Worm (Caenorhabditis elegans): Measurements from ENCODE around the gene K01G5.8.

K01G5.8 gene

DNA sequence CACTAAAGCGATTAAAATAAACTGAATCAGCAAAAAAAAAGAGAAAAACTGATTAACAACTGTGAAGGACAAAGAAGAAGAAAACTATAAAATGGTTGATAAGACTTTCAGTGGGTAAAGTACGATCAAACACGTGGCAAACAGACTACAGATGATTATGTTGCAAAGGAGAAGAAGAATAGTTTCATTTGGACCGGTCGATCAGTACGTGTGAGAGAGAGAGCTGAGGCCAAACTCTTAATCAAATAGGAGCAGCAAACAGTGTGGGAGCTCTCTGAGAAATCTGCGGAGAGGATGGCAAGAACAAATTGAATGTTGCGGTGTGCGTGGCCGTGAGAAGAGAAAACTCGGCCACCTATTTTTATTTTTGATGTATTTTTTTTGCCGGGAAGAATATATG lies 21.5 kb downstream of the K01G5.8 start:
- peak; percentile 43 for TF ChIP-seq jun-1 (tag; optimal IDR thresholded peaks at IDR 0.05)
- no peak for TF ChIP-seq ZK546.5 (tag; optimal IDR thresholded peaks at IDR 0.05)
- no peak for TF ChIP-seq R02D3.7 (tag; optimal IDR thresholded peaks at IDR 0.05)
- TF ChIP-seq sea-2 (GFP tag; optimal IDR thresholded peaks at IDR 0.05), result no peak
- no peak for TF ChIP-seq ztf-4 (tag; optimal IDR thresholded peaks at IDR 0.05)
- no peak for TF ChIP-seq nhr-67 (tag; optimal IDR thresholded peaks at IDR 0.05)
- peak; percentile 93 for TF ChIP-seq pqm-1 (tag; optimal IDR thresholded peaks at IDR 0.05)
- peak; percentile 81 for TF ChIP-seq elt-2 (tag; optimal IDR thresholded peaks at IDR 0.05)
- TF ChIP-seq mml-1 (tag; optimal IDR thresholded peaks at IDR 0.05), result no peak
- TF ChIP-seq zag-1 (tag; optimal IDR thresholded peaks at IDR 0.05), result no peak
- peak; percentile 2 for TF ChIP-seq nhr-25 (tag; optimal IDR thresholded peaks at IDR 0.05)
- TF ChIP-seq unc-62 (GFP tag; optimal IDR thresholded peaks at IDR 0.05), result no peak
- no peak for TF ChIP-seq nhr-12 (tag; optimal IDR thresholded peaks at IDR 0.05)
- peak; percentile 3 for TF ChIP-seq ceh-28 (tag; optimal IDR thresholded peaks at IDR 0.05)
- no peak for TF ChIP-seq daf-12 (tag; optimal IDR thresholded peaks at IDR 0.05)
- peak; percentile 22 for TF ChIP-seq mdl-1 (tag; optimal IDR thresholded peaks at IDR 0.05)
- TF ChIP-seq aly-2 (tag; optimal IDR thresholded peaks at IDR 0.05), result no peak
- peak; percentile 61 for TF ChIP-seq pha-4 (tag; optimal IDR thresholded peaks at IDR 0.05)
- TF ChIP-seq ama-1 (optimal IDR thresholded peaks at IDR 0.05), result peak; percentile 9

DNA sequence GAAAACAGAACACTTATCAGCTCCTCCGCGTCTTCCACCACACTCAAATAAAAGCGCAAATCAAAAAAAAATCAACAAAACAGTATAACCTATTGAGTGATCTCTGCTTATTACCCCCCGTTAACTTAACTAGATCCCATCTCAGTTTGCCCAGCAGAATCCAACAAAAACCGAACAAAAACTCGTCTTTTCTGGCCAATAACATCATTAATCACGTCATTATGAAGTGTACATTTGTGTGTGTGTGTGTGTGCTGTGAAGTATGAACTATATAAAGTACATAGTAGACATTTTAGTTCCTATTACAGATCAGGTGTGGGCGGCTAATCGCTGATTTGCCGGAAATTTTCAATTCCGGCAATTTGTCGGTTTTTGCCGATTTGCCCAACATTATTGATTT lies 22.5 kb downstream of the K01G5.8 start:
- no peak for TF ChIP-seq ceh-9 (tag; optimal IDR thresholded peaks at IDR 0.05)
- TF ChIP-seq fos-1 (tag; optimal IDR thresholded peaks at IDR 0.05), result no peak
- TF ChIP-seq nhr-43 (tag; optimal IDR thresholded peaks at IDR 0.05; ENCODE audit: poor library complexity, severe bottlenecking), result peak; percentile 16
- TF ChIP-seq sea-2 (GFP tag; optimal IDR thresholded peaks at IDR 0.05), result no peak
- peak; percentile 62 for TF ChIP-seq ama-1 (optimal IDR thresholded peaks at IDR 0.05)
- TF ChIP-seq lin-15B (tag; optimal IDR thresholded peaks at IDR 0.05), result no peak
- TF ChIP-seq pqm-1 (tag; optimal IDR thresholded peaks at IDR 0.05), result peak; percentile 38
- peak; percentile 12 for TF ChIP-seq nhr-23 (tag; optimal IDR thresholded peaks at IDR 0.05)
- TF ChIP-seq egl-5 (tag; optimal IDR thresholded peaks at IDR 0.05), result no peak
- TF ChIP-seq lsy-12 (tag; optimal IDR thresholded peaks at IDR 0.05), result peak; percentile 5
- TF ChIP-seq lin-39 (tag; optimal IDR thresholded peaks at IDR 0.05), result no peak
- no peak for TF ChIP-seq daf-12 (tag; optimal IDR thresholded peaks at IDR 0.05)
- TF ChIP-seq nhr-77 (tag; optimal IDR thresholded peaks at IDR 0.05), result no peak

ce11 chrIII:10717479-10717878 lies 23.1 kb downstream of the K01G5.8 start:
- no peak for TF ChIP-seq nhr-77 (tag; optimal IDR thresholded peaks at IDR 0.05)
- TF ChIP-seq tbx-2 (tag; optimal IDR thresholded peaks at IDR 0.05), result peak; percentile 41
- TF ChIP-seq unc-39 (tag; optimal IDR thresholded peaks at IDR 0.05), result peak; percentile 31
- no peak for TF ChIP-seq ztf-11 (tag; optimal IDR thresholded peaks at IDR 0.05)
- peak; percentile 93 for TF ChIP-seq nhr-25 (tag; optimal IDR thresholded peaks at IDR 0.05)
- TF ChIP-seq mdl-1 (tag; optimal IDR thresholded peaks at IDR 0.05), result peak; percentile 61
- TF ChIP-seq nhr-43 (tag; optimal IDR thresholded peaks at IDR 0.05; ENCODE audit: poor library complexity, severe bottlenecking), result peak; percentile 96
- peak; percentile 46 for TF ChIP-seq ceh-28 (tag; optimal IDR thresholded peaks at IDR 0.05)
- no peak for TF ChIP-seq ceh-82 (tag; optimal IDR thresholded peaks at IDR 0.05)
- peak; percentile 87 for TF ChIP-seq nhr-23 (tag; optimal IDR thresholded peaks at IDR 0.05)
- TF ChIP-seq lin-39 (tag; optimal IDR thresholded peaks at IDR 0.05), result no peak
- TF ChIP-seq pqm-1 (tag; optimal IDR thresholded peaks at IDR 0.05), result peak; percentile 63
- TF ChIP-seq nhr-76 (tag; optimal IDR thresholded peaks at IDR 0.05), result peak; percentile 40
- peak; percentile 17 for TF ChIP-seq lsy-12 (tag; optimal IDR thresholded peaks at IDR 0.05)
- TF ChIP-seq ztf-4 (tag; optimal IDR thresholded peaks at IDR 0.05), result peak; percentile 87
- TF ChIP-seq elt-2 (tag; optimal IDR thresholded peaks at IDR 0.05), result peak; percentile 63
- TF ChIP-seq ceh-16 (tag; optimal IDR thresholded peaks at IDR 0.05), result no peak
- TF ChIP-seq ama-1 (optimal IDR thresholded peaks at IDR 0.05), result peak; percentile 96
- peak; percentile 19 for TF ChIP-seq R02D3.7 (tag; optimal IDR thresholded peaks at IDR 0.05)
- TF ChIP-seq nfya-1 (tag; optimal IDR thresholded peaks at IDR 0.05; ENCODE audit: insufficient read depth), result peak; percentile 64
- TF ChIP-seq elt-3 (tag; optimal IDR thresholded peaks at IDR 0.05), result peak; percentile 41 to 67 (median 55)
- peak; percentile 42 for TF ChIP-seq jun-1 (tag; optimal IDR thresholded peaks at IDR 0.05)

DNA sequence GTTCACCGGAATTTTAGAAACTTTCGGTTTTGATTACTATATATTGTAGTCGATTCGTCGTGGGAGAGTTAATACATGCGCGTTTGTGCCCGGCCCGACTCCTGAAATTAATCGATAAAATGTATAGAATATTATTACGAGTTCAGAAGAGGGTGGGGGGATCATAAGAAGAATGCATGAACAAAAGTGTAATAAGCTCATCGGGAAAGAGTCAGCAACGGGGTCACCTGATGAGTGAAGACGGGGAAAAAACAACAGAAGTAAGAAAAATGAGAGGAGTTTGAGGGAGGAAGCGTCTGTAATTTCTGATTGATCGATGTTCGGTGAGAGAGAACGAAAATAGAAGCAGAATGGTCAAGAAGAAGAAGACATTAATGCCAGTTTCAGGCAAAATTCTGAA lies 24.5 kb downstream of the K01G5.8 start, which contains the start of gene W09D10.4:
Gene W09D10.4, minus strand, starts transcription at position 101 of the 400 bp plus-strand sequence.
- TF ChIP-seq unc-62 (GFP tag; optimal IDR thresholded peaks at IDR 0.05) (no peak), lin-39 (tag; optimal IDR thresholded peaks at IDR 0.05) (no peak), egl-5 (tag; optimal IDR thresholded peaks at IDR 0.05) (no peak), tbx-2 (tag; optimal IDR thresholded peaks at IDR 0.05) (no peak), egl-27 (tag; optimal IDR thresholded peaks at IDR 0.05) (no peak), ama-1 (optimal IDR thresholded peaks at IDR 0.05) (peak; percentile 27), elt-1 (tag; optimal IDR thresholded peaks at IDR 0.05) (no peak), zag-1 (tag; optimal IDR thresholded peaks at IDR 0.05) (no peak), elt-2 (tag; optimal IDR thresholded peaks at IDR 0.05) (peak; percentile 3), lin-15B (tag; optimal IDR thresholded peaks at IDR 0.05) (no peak)

All from whole organism, L3 larva.